Worm (Caenorhabditis elegans): ENCODE data around the gene idpb-1.

- TF ChIP-seq ztf-11 (tag; optimal IDR thresholded peaks at IDR 0.05) (no peak), ceh-82 (tag; optimal IDR thresholded peaks at IDR 0.05) (no peak), unc-39 (tag; optimal IDR thresholded peaks at IDR 0.05) (no peak), daf-16 (GFP tag; optimal IDR thresholded peaks at IDR 0.05) (peak in 1 of 2 experiments; percentile 3), daf-16 (tag; optimal IDR thresholded peaks at IDR 0.05) (peak; percentile 81), unc-62 (GFP tag; optimal IDR thresholded peaks at IDR 0.05 in 1 of 2) (peak in 1 of 2 experiments; percentile 45), unc-62 (tag; optimal IDR thresholded peaks at IDR 0.05) (no peak), rbr-2 (tag; optimal IDR thresholded peaks at IDR 0.05) (peak; percentile 40), lin-1 (GFP tag; IDR thresholded peaks at IDR 0.05) (0 out of 2 replicates have a peak, but pooled peaks have one; percentile 10), lsy-2 (tag; optimal IDR thresholded peaks at IDR 0.05) (peak in 1 of 2 experiments; percentile 17)
Measured at ce11 chrII:5092362-5093281, 9.2 kb upstream of the idpb-1 start, which contains the start of gene C04G6.2.
